Worm (Caenorhabditis elegans): Measurements from ENCODE around the gene tag-276.

ce11 chrII:12240088-12240487, 8.9 kb downstream of the tag-276 start, which contains the start of gene txdc-12.1:
- TF ChIP-seq Y56A3A.18 (GFP tag; IDR thresholded peaks at IDR 0.05) (no peak), bed-2 (GFP tag; IDR thresholded peaks at IDR 0.05) (no peak), let-607 (tag; optimal IDR thresholded peaks at IDR 0.05) (no peak), mcd-1 (GFP tag; IDR thresholded peaks at IDR 0.05) (no peak), sea-2 (GFP tag; IDR thresholded peaks at IDR 0.05) (no peak)

Data from whole organism, young adult.